Worm (Caenorhabditis elegans) whole organism, L3 larva: ENCODE data around the gene Y75B8A.23.

Source experiments
- ceh-82 ChIP-seq: fragments of 150-350 bp; optimal IDR thresholded peaks from 2 replicates; lab custom pipeline; 2014; ENCODE audit warnings: missing biosample characterization, missing genetic modification characterization
- elt-1 ChIP-seq: fragments of 150-350 bp; optimal IDR thresholded peaks from 2 replicates; lab custom pipeline; 2014; ENCODE audit warnings: missing biosample characterization, missing genetic modification characterization
- elt-3 ChIP-seq, 3 experiments: fragments of 150-350 bp in 1 of 3; sonication (generic microtip) in 2 of 3; optimal IDR thresholded peaks; 2 replicates in 2 of 3; 4 replicates in 1 of 3; lab custom pipeline; 2014 to 2017; ENCODE audit warnings: missing biosample characterization in 3 of 3, missing genetic modification characterization in 3 of 3
- nhr-11 ChIP-seq: fragments of 150-350 bp; optimal IDR thresholded peaks from 2 replicates; lab custom pipeline; 2014; ENCODE audit warnings: missing biosample characterization, missing genetic modification characterization
- unc-62 ChIP-seq: fragments of 150-350 bp; sonication (generic microtip); optimal IDR thresholded peaks from 4 replicates; lab custom pipeline; 2014; ENCODE audit warnings: missing biosample characterization, missing genetic modification reagents, missing genetic modification characterization

DNA sequence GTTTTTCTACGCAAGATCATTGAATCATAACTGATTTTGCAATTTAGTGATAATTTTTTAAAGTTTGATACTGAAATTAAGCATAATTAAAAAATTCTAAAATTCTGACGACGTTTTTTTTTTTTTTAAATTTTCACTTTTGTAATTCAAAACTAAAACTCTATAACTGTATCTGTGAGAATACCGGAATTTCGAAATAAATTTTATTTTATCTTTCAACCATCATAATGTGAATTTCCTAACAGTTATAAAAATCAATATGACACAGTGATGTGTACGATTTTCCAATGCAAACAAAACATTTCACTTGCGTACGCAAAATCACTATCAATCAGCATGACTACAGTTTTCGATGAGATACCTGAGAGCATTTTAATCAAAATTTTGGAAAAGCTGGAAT, 14.5 kb upstream of the Y75B8A.23 start, which contains the start of the genes grl-15 and fbxa-89:
- no peak for TF ChIP-seq unc-62 (GFP tag; lab: Kevin White, UChicago)
- no peak for TF ChIP-seq ceh-82 (tag; lab: Kevin White, UChicago)
- TF ChIP-seq elt-3 (tag; optimal IDR thresholded peaks at IDR 0.05; lab: Kevin White, UChicago) = no peak
- no peak for TF ChIP-seq elt-1 (tag; lab: Kevin White, UChicago)
- TF ChIP-seq nhr-11 (tag; lab: Kevin White, UChicago) = no peak
